Fruit fly (Drosophila melanogaster) whole organism, embryonic: Measurements from ENCODE around the gene ph-p.
A peak's percentile ranks its signal among the peaks of the same experiment; 100 is the strongest.

Experiments used
- BEAF-32 ChIP-seq: fragments of 200-800 bp; sonication (Bioruptor generic); optimal IDR thresholded peaks from 3 replicates; lab custom pipeline; 2017; ENCODE audit warnings: missing biosample characterization, missing genetic modification characterization, mild to moderate bottlenecking, moderate library complexity, missing genetic modification reagents
- Bdp1 ChIP-seq: fragments of 200-800 bp; sonication (Bioruptor generic); optimal IDR thresholded peaks from 3 replicates; lab custom pipeline; 2016; ENCODE audit warnings: missing biosample characterization, missing genetic modification characterization
- CG11504 ChIP-seq: fragments of 200-800 bp; sonication (Bioruptor generic); optimal IDR thresholded peaks from 3 replicates; lab custom pipeline; 2019; ENCODE audit warnings: missing biosample characterization, mild to moderate bottlenecking, missing genetic modification characterization, moderate library complexity
- CG12071 ChIP-seq: fragments of 200-800 bp; sonication (Bioruptor generic); optimal IDR thresholded peaks from 3 replicates; lab custom pipeline; 2018; ENCODE audit warnings: missing biosample characterization, mild to moderate bottlenecking, missing genetic modification characterization
- CG12769 ChIP-seq: fragments of 200-800 bp; sonication (Bioruptor generic); optimal IDR thresholded peaks from 2 replicates; lab custom pipeline; 2019; ENCODE audit warnings: missing biosample characterization, mild to moderate bottlenecking, missing genetic modification characterization, moderate library complexity
- CG13775 ChIP-seq: fragments of 200-800 bp; sonication (Bioruptor generic); optimal IDR thresholded peaks from 3 replicates; lab custom pipeline; 2017; ENCODE audit warnings: missing biosample characterization, mild to moderate bottlenecking, missing genetic modification characterization
- CG14710 ChIP-seq: fragments of 200-800 bp; sonication (Bioruptor generic); optimal IDR thresholded peaks from 3 replicates; lab custom pipeline; 2019; ENCODE audit warnings: missing biosample characterization, mild to moderate bottlenecking, missing genetic modification characterization, moderate library complexity
- CG15479 ChIP-seq: fragments of 200-800 bp; sonication (Bioruptor generic); optimal IDR thresholded peaks from 3 replicates; lab custom pipeline; 2019; ENCODE audit warnings: missing biosample characterization, mild to moderate bottlenecking, missing genetic modification characterization, moderate library complexity
- CG17912 ChIP-seq: fragments of 200-800 bp; sonication (Bioruptor generic); optimal IDR thresholded peaks from 2 replicates; lab custom pipeline; 2018; ENCODE audit warnings: missing biosample characterization, mild to moderate bottlenecking, missing genetic modification characterization
- CG2875 ChIP-seq: fragments of 200-800 bp; sonication (Bioruptor generic); optimal IDR thresholded peaks from 2 replicates; lab custom pipeline; 2017; ENCODE audit warnings: missing biosample characterization, mild to moderate bottlenecking, missing genetic modification characterization, missing genetic modification reagents
- CG3065 ChIP-seq: fragments of 200-800 bp; sonication (Bioruptor generic); optimal IDR thresholded peaks from 2 replicates; lab custom pipeline; 2016; ENCODE audit warnings: missing biosample characterization, missing genetic modification characterization
- CG31224 ChIP-seq: fragments of 200-800 bp; sonication (Bioruptor generic); IDR thresholded peaks from 2 replicates; pipeline ENCODE4 v1.3.6; 2022; ENCODE audit warnings: missing biosample characterization, missing genetic modification characterization
- CG4282 ChIP-seq: fragments of 200-800 bp; sonication (Bioruptor generic); optimal IDR thresholded peaks from 2 replicates; lab custom pipeline; 2016; ENCODE audit warnings: missing biosample characterization, missing genetic modification characterization
- CG4360 ChIP-seq: fragments of 200-800 bp; sonication (Bioruptor generic); IDR thresholded peaks from 2 replicates; pipeline ENCODE4 v1.3.6; 2022; ENCODE audit warnings: missing biosample characterization, missing genetic modification characterization
- CG4617 ChIP-seq: fragments of 200-800 bp; sonication (Bioruptor generic); optimal IDR thresholded peaks from 3 replicates; lab custom pipeline; 2016; ENCODE audit warnings: missing biosample characterization, missing genetic modification characterization, borderline replicate concordance
- CG6765 ChIP-seq: fragments of 200-800 bp; sonication (Bioruptor generic); optimal IDR thresholded peaks from 3 replicates; lab custom pipeline; 2017; ENCODE audit warnings: missing biosample characterization, mild to moderate bottlenecking, missing genetic modification characterization
- CG9609 ChIP-seq: fragments of 200-800 bp; sonication (Bioruptor generic); optimal IDR thresholded peaks from 3 replicates; lab custom pipeline; 2016; ENCODE audit warnings: missing biosample characterization, missing genetic modification characterization
- CG9797 ChIP-seq: fragments of 200-800 bp; sonication (Bioruptor generic); optimal IDR thresholded peaks from 3 replicates; lab custom pipeline; 2018; ENCODE audit warnings: missing biosample characterization, mild to moderate bottlenecking, missing genetic modification characterization
- CHES-1-like ChIP-seq: fragments of 200-800 bp; sonication (Bioruptor generic); optimal IDR thresholded peaks from 2 replicates; lab custom pipeline; 2016; ENCODE audit warnings: missing biosample characterization, missing genetic modification characterization
- Camta ChIP-seq: fragments of 200-800 bp; sonication (Bioruptor generic); optimal IDR thresholded peaks from 2 replicates; lab custom pipeline; 2016; ENCODE audit warnings: missing biosample characterization, missing genetic modification characterization
- Dll ChIP-seq: fragments of 200-800 bp; sonication (Bioruptor generic); IDR thresholded peaks from 4 replicates; pipeline ENCODE4 v1.3.6; 2022; ENCODE audit warnings: missing biosample characterization, missing genetic modification characterization; ENCODE audit not compliant: partially characterized antibody
- Elba2 ChIP-seq: fragments of 200-800 bp; sonication (Bioruptor generic); optimal IDR thresholded peaks from 3 replicates; lab custom pipeline; 2016; ENCODE audit warnings: missing biosample characterization, missing genetic modification characterization
- Fer1 ChIP-seq: fragments of 200-800 bp; sonication (Bioruptor generic); optimal IDR thresholded peaks from 2 replicates; lab custom pipeline; 2017; ENCODE audit warnings: missing biosample characterization, mild to moderate bottlenecking, missing genetic modification characterization
- Hand ChIP-seq: fragments of 200-800 bp; sonication (Bioruptor generic); optimal IDR thresholded peaks from 2 replicates; lab custom pipeline; 2017; ENCODE audit warnings: mild to moderate bottlenecking, missing biosample characterization, missing genetic modification reagents, missing genetic modification characterization
- Hmr ChIP-seq: fragments of 200-800 bp; sonication (Bioruptor generic); optimal IDR thresholded peaks from 3 replicates; lab custom pipeline; 2017; ENCODE audit warnings: mild to moderate bottlenecking, missing biosample characterization, missing genetic modification reagents, missing genetic modification characterization
- Hr39 ChIP-seq: fragments of >200 bp; optimal IDR thresholded peaks from 2 replicates; lab custom pipeline; 2017
- MTF-1 ChIP-seq: fragments of 200-800 bp; sonication (Bioruptor generic); optimal IDR thresholded peaks from 2 replicates; lab custom pipeline; 2018; ENCODE audit warnings: missing biosample characterization, mild to moderate bottlenecking, missing genetic modification characterization, borderline replicate concordance
- Nf-YB ChIP-seq: fragments of 200-800 bp; sonication (Bioruptor generic); optimal IDR thresholded peaks from 3 replicates; lab custom pipeline; 2019; ENCODE audit warnings: missing biosample characterization, mild to moderate bottlenecking, missing genetic modification characterization, moderate library complexity
- Scr ChIP-seq: fragments of 200-800 bp; sonication (Bioruptor generic); IDR thresholded peaks from 2 replicates; pipeline ENCODE4 v1.3.6; 2022; ENCODE audit warnings: missing biosample characterization, missing genetic modification characterization; ENCODE audit not compliant: partially characterized antibody
- Sox102F ChIP-seq: fragments of 200-800 bp; sonication (Bioruptor generic); optimal IDR thresholded peaks from 2 replicates; lab custom pipeline; 2018; ENCODE audit warnings: missing biosample characterization, mild to moderate bottlenecking, missing genetic modification characterization, moderate library complexity
- Trl ChIP-seq, 3 experiments: fragments of >200 bp in 2 of 3; fragments of 200-800 bp in 1 of 3; sonication (Bioruptor generic) in 1 of 3; optimal IDR thresholded peaks; 2 replicates in 1 of 3; 3 replicates in 2 of 3; lab custom pipeline; 2016 to 2017; ENCODE audit warnings: missing biosample characterization in 1 of 3, missing genetic modification characterization in 1 of 3
- Xrp1 ChIP-seq: fragments of 200-800 bp; sonication (Bioruptor generic); IDR thresholded peaks from 2 replicates; pipeline ENCODE4 v1.3.6; 2022; ENCODE audit warnings: missing biosample characterization, missing genetic modification characterization
- crc ChIP-seq: fragments of 200-800 bp; sonication (Bioruptor generic); optimal IDR thresholded peaks from 2 replicates; lab custom pipeline; 2016; ENCODE audit warnings: missing biosample characterization, missing genetic modification characterization
- crol ChIP-seq: fragments of 200-800 bp; sonication (Bioruptor generic); IDR thresholded peaks from 2 replicates; pipeline ENCODE4 v1.3.6; 2022; ENCODE audit warnings: missing biosample characterization, missing genetic modification characterization
- dysf ChIP-seq: fragments of 200-800 bp; sonication (Bioruptor generic); IDR thresholded peaks from 3 replicates; pipeline ENCODE4 v1.3.6; 2022; ENCODE audit warnings: missing biosample characterization, missing genetic modification characterization
- ems ChIP-seq: fragments of 200-800 bp; sonication (Bioruptor generic); optimal IDR thresholded peaks from 3 replicates; lab custom pipeline; 2016; ENCODE audit warnings: missing biosample characterization, missing genetic modification characterization
- grn ChIP-seq: fragments of 200-800 bp; sonication (Bioruptor generic); optimal IDR thresholded peaks from 3 replicates; lab custom pipeline; 2017; ENCODE audit warnings: missing biosample characterization, missing genetic modification characterization
- gsb ChIP-seq: fragments of 200-800 bp; sonication (Bioruptor generic); IDR thresholded peaks from 2 replicates; pipeline ENCODE4 v1.3.6; 2022; ENCODE audit warnings: missing biosample characterization, missing genetic modification characterization
- gsb-n ChIP-seq: fragments of 200-800 bp; sonication (Bioruptor generic); optimal IDR thresholded peaks from 3 replicates; lab custom pipeline; 2018; ENCODE audit warnings: missing biosample characterization, mild to moderate bottlenecking, missing genetic modification characterization
- hkb ChIP-seq, 2 experiments: fragments of 200-800 bp in 1 of 2; fragments of >200 bp in 1 of 2; sonication (Bioruptor generic) in 1 of 2; IDR thresholded peaks in 1 of 2; optimal IDR thresholded peaks in 1 of 2; 2 replicates each; pipeline versions ENCODE4 v1.3.6 to Lab custom; 2017 to 2022; ENCODE audit warnings: missing biosample characterization in 1 of 2, missing genetic modification characterization in 1 of 2
- jing ChIP-seq: fragments of 200-800 bp; sonication (Bioruptor generic); optimal IDR thresholded peaks from 2 replicates; lab custom pipeline; 2018; ENCODE audit warnings: missing biosample characterization, mild to moderate bottlenecking, missing genetic modification characterization
- luna ChIP-seq: fragments of 200-800 bp; sonication (Bioruptor generic); optimal IDR thresholded peaks from 2 replicates; lab custom pipeline; 2016; ENCODE audit warnings: missing biosample characterization, missing genetic modification characterization
- mam ChIP-seq: fragments of 200-800 bp; sonication (Bioruptor generic); optimal IDR thresholded peaks from 3 replicates; lab custom pipeline; 2016; ENCODE audit warnings: missing biosample characterization, missing genetic modification characterization
- mirr ChIP-seq: fragments of 200-800 bp; sonication (Bioruptor generic); optimal IDR thresholded peaks from 3 replicates; lab custom pipeline; 2018; ENCODE audit warnings: missing biosample characterization, mild to moderate bottlenecking, missing genetic modification characterization
- oc ChIP-seq: fragments of 200-800 bp; sonication (Bioruptor generic); optimal IDR thresholded peaks from 2 replicates; lab custom pipeline; 2018; ENCODE audit warnings: missing biosample characterization, mild to moderate bottlenecking, missing genetic modification characterization, moderate library complexity
- sisA ChIP-seq: fragments of 200-800 bp; sonication (Bioruptor generic); IDR thresholded peaks from 2 replicates; pipeline ENCODE4 v1.3.6; 2022; ENCODE audit warnings: missing biosample characterization, missing genetic modification characterization
- so ChIP-seq: fragments of 200-800 bp; sonication (Bioruptor generic); IDR thresholded peaks from 3 replicates; pipeline ENCODE4 v1.3.6; 2022; ENCODE audit warnings: missing biosample characterization, missing genetic modification characterization
- ssp ChIP-seq: fragments of 200-800 bp; sonication (Bioruptor generic); IDR thresholded peaks from 2 replicates; pipeline ENCODE4 v1.3.6; 2022; ENCODE audit warnings: missing biosample characterization, missing genetic modification characterization
- trh ChIP-seq: fragments of 200-800 bp; sonication (Bioruptor generic); optimal IDR thresholded peaks from 2 replicates; lab custom pipeline; 2016; ENCODE audit warnings: missing biosample characterization, missing genetic modification characterization
- unpg ChIP-seq: fragments of 200-800 bp; sonication (Bioruptor generic); optimal IDR thresholded peaks from 3 replicates; lab custom pipeline; 2018; ENCODE audit warnings: missing biosample characterization, mild to moderate bottlenecking, missing genetic modification characterization, moderate library complexity

The ph-p gene

DNA sequence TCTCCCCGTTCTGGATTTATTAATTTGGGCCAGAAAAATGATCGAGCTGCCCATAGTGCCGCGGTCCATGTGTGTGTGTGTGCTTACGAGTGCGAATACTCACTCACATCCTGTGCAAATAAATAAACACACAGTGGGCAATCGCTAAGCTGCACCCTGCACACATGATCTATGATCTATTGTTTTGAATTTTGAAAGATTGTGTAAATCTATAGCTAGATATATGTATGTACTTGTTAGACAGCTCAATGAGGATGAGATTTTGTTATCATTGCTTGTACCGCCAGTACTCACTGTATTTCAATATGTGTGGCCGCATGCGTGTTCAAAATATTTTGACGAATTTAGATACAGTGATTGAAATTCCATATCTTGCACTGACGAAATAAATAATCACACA is 55.1 kb downstream of the ph-p start (continued):
- TF ChIP-seq CG31224 = peak; percentile 65
- TF ChIP-seq mam (GFP tag; lab: Kevin White, UChicago) = peak; percentile 80
- no peak for TF ChIP-seq Scr (GFP tag; lab: Robert Waterston, UW)
- no peak for TF ChIP-seq CG9797 (GFP tag; lab: Kevin White, UChicago)
- TF ChIP-seq mirr (GFP tag; lab: Kevin White, UChicago) = peak; percentile 68
- TF ChIP-seq gsb-n (tag; lab: Kevin White, UChicago) = no peak
- no peak for TF ChIP-seq Trl (optimal IDR thresholded peaks at IDR 0.05; lab: Kevin White, UChicago)
- peak; percentile 24 for TF ChIP-seq Trl (GFP tag; optimal IDR thresholded peaks at IDR 0.05; lab: Kevin White, UChicago)
- TF ChIP-seq Bdp1 = no peak
- TF ChIP-seq CG12769 (tag; lab: Kevin White, UChicago) = peak; percentile 88
- peak; percentile 72; the same call in 2 of the 3 replicates for TF ChIP-seq so (GFP tag; lab: Robert Waterston, UW)
- TF ChIP-seq jing = no peak
- no peak for TF ChIP-seq CG3065 (GFP tag; lab: Kevin White, UChicago)
- no peak for TF ChIP-seq oc (tag; lab: Kevin White, UChicago)
- TF ChIP-seq Nf-YB (GFP tag; lab: Kevin White, UChicago) = no peak
- peak; percentile 57 for TF ChIP-seq unpg
- TF ChIP-seq CG4360 (GFP tag; lab: Robert Waterston, UW) = no peak
- no peak for TF ChIP-seq CG6765
- TF ChIP-seq sisA (GFP tag; lab: Robert Waterston, UW) = peak; percentile 38
- peak; percentile 27 for TF ChIP-seq Hand (GFP tag; lab: Kevin White, UChicago)
- TF ChIP-seq CG12071 = peak; percentile 53
- TF ChIP-seq MTF-1 (GFP tag; lab: Kevin White, UChicago) = no peak
- TF ChIP-seq CG15479 (GFP tag; lab: Kevin White, UChicago) = no peak
- TF ChIP-seq CG14710 (tag; lab: Kevin White, UChicago) = no peak
- TF ChIP-seq ssp = no peak; the same call in 1 of the 2 replicates
- TF ChIP-seq CG4617 (GFP tag; lab: Kevin White, UChicago) = no peak
- peak; percentile 21 for TF ChIP-seq luna
- peak; percentile 75 for TF ChIP-seq dysf
- TF ChIP-seq CG13775 (GFP tag; lab: Kevin White, UChicago) = peak; percentile 43
- no peak for TF ChIP-seq Hr39 (lab: Kevin White, UChicago)
- peak; percentile 22 for TF ChIP-seq CHES-1-like (GFP tag; lab: Kevin White, UChicago)
- TF ChIP-seq Elba2 = no peak
- TF ChIP-seq CG2875 (GFP tag; lab: Kevin White, UChicago) = no peak
- peak; percentile 57 for TF ChIP-seq Hmr
- TF ChIP-seq Fer1 (GFP tag; lab: Kevin White, UChicago) = peak; percentile 39
- TF ChIP-seq hkb (optimal IDR thresholded peaks at IDR 0.05; lab: Kevin White, UChicago) = no peak
- TF ChIP-seq hkb (GFP tag; IDR thresholded peaks at IDR 0.05; lab: Robert Waterston, UW) = no peak; the same call in 1 of the 2 replicates
- TF ChIP-seq ems = no peak
- TF ChIP-seq crc (GFP tag; lab: Kevin White, UChicago) = no peak
- TF ChIP-seq Sox102F (GFP tag; lab: Kevin White, UChicago) = peak; percentile 25
- TF ChIP-seq Xrp1 (GFP tag; lab: Robert Waterston, UW) = peak; percentile 65
- no peak for TF ChIP-seq CG17912 (GFP tag; lab: Kevin White, UChicago)
- TF ChIP-seq grn (GFP tag; lab: Kevin White, UChicago) = no peak
- peak; percentile 39 for TF ChIP-seq CG9609 (GFP tag; lab: Kevin White, UChicago)
- TF ChIP-seq trh (GFP tag; lab: Kevin White, UChicago) = no peak
- TF ChIP-seq BEAF-32 (GFP tag; lab: Kevin White, UChicago) = no peak
- TF ChIP-seq Dll (GFP tag; lab: Robert Waterston, UW) = no peak
- TF ChIP-seq CG11504 = peak; percentile 41
- TF ChIP-seq CG4282 (GFP tag; lab: Kevin White, UChicago) = no peak
- TF ChIP-seq Camta (GFP tag; lab: Kevin White, UChicago) = no peak
- no peak for TF ChIP-seq crol
- peak; percentile 81 for TF ChIP-seq gsb
